Fruit fly (Drosophila melanogaster): ENCODE data around the gene CG12268.

The CG12268 gene

dm6 chr3R:23948324-23948465 lies at the start of gene CG12268:
CG12268 (minus strand) TSS chr3R:23948424.
- TF ChIP-seq Dif (GFP tag; optimal IDR thresholded peaks at IDR 0.05; ENCODE audit: partially characterized antibody) (no peak), lola (GFP tag; optimal IDR thresholded peaks at IDR 0.05) (no peak), Hr78 (GFP tag; optimal IDR thresholded peaks at IDR 0.05) (no peak), N (GFP tag; optimal IDR thresholded peaks at IDR 0.05) (no peak), sv (GFP tag; optimal IDR thresholded peaks at IDR 0.05) (no peak), HLH106 (tag; optimal IDR thresholded peaks at IDR 0.05) (no peak), Sp1 (GFP tag; optimal IDR thresholded peaks at IDR 0.05) (no peak), CG32264 (GFP tag; optimal IDR thresholded peaks at IDR 0.05) (no peak), Rel (GFP tag; optimal IDR thresholded peaks at IDR 0.05) (no peak), Rel (tag; optimal IDR thresholded peaks at IDR 0.05) (no peak), ey (GFP tag; optimal IDR thresholded peaks at IDR 0.05) (no peak), Jra (GFP tag; optimal IDR thresholded peaks at IDR 0.05) (no peak), usp (GFP tag; optimal IDR thresholded peaks at IDR 0.05) (no peak), OdsH (GFP tag; optimal IDR thresholded peaks at IDR 0.05) (no peak), pan (optimal IDR thresholded peaks at IDR 0.05) (no peak)

dm6 chr3R:23996224-23996623 lies 48.0 kb upstream of the CG12268 start, which contains the start of gene LSm3:
LSm3 (plus strand) TSS chr3R:23996262.
- TF ChIP-seq brk (GFP tag; optimal IDR thresholded peaks at IDR 0.05) (no peak), woc (GFP tag; optimal IDR thresholded peaks at IDR 0.05) (no peak), CG9705 (GFP tag; optimal IDR thresholded peaks at IDR 0.05) (no peak), h (GFP tag; optimal IDR thresholded peaks at IDR 0.05) (no peak), Dif (GFP tag; optimal IDR thresholded peaks at IDR 0.05; ENCODE audit: partially characterized antibody) (no peak), sage (GFP tag; optimal IDR thresholded peaks at IDR 0.05) (no peak), foxo (GFP tag; optimal IDR thresholded peaks at IDR 0.05) (peak in 1 of 2 experiments; percentile 7), Hnf4 (GFP tag; optimal IDR thresholded peaks at IDR 0.05) (peak; percentile 21), Dfd (GFP tag; optimal IDR thresholded peaks at IDR 0.05) (no peak), Sp1 (GFP tag; optimal IDR thresholded peaks at IDR 0.05) (no peak), Rel (GFP tag; optimal IDR thresholded peaks at IDR 0.05) (no peak), Rel (tag; optimal IDR thresholded peaks at IDR 0.05) (peak; percentile 100), Hr83 (GFP tag; optimal IDR thresholded peaks at IDR 0.05; ENCODE audit: poor library complexity, severe bottlenecking) (peak; percentile 6), Myc (optimal IDR thresholded peaks at IDR 0.05) (peak; percentile 14), Abd-B (GFP tag; optimal IDR thresholded peaks at IDR 0.05) (no peak)

- TF ChIP-seq br (GFP tag; optimal IDR thresholded peaks at IDR 0.05) (no peak), Hr83 (GFP tag; optimal IDR thresholded peaks at IDR 0.05; ENCODE audit: poor library complexity, severe bottlenecking) (peak; percentile 35), Rel (GFP tag; optimal IDR thresholded peaks at IDR 0.05) (no peak), Rel (tag; optimal IDR thresholded peaks at IDR 0.05) (peak; percentile 15), Sp1 (GFP tag; optimal IDR thresholded peaks at IDR 0.05) (no peak), Hnf4 (GFP tag; optimal IDR thresholded peaks at IDR 0.05) (peak; percentile 21)
Observed at dm6 chr3R:23995460-23995859, 47.2 kb upstream of the CG12268 start, which contains the start of gene CG33108. CG33108 (plus strand) TSS chr3R:23995659.

dm6 chr3R:23994578-23994977 lies 46.4 kb upstream of the CG12268 start:
- TF ChIP-seq dl (GFP tag; optimal IDR thresholded peaks at IDR 0.05; ENCODE audit: insufficient read depth in 1 of 2, partially characterized antibody in 2 of 2) (no peak), Hr78 (GFP tag; optimal IDR thresholded peaks at IDR 0.05) (no peak), ey (GFP tag; optimal IDR thresholded peaks at IDR 0.05) (no peak), h (GFP tag; optimal IDR thresholded peaks at IDR 0.05) (no peak), Sp1 (GFP tag; optimal IDR thresholded peaks at IDR 0.05) (no peak)

dm6 chr3R:23992823-23993797 lies 44.9 kb upstream of the CG12268 start, which contains the start of the genes Epp and Rab7:
Epp (minus strand) TSS chr3R:23992916.
Rab7 (plus strand) TSS chr3R:23993008.
- TF ChIP-seq sv (GFP tag; optimal IDR thresholded peaks at IDR 0.05) (no peak), Myc (optimal IDR thresholded peaks at IDR 0.05) (no peak), CG32264 (GFP tag; optimal IDR thresholded peaks at IDR 0.05) (no peak), br (GFP tag; optimal IDR thresholded peaks at IDR 0.05) (peak; percentile 69), jim (GFP tag; optimal IDR thresholded peaks at IDR 0.05) (peak; percentile 9), Hr83 (GFP tag; optimal IDR thresholded peaks at IDR 0.05; ENCODE audit: poor library complexity, severe bottlenecking) (peak; percentile 88), dl (GFP tag; optimal IDR thresholded peaks at IDR 0.05; ENCODE audit: insufficient read depth in 1 of 2, partially characterized antibody in 2 of 2) (no peak), sage (GFP tag; optimal IDR thresholded peaks at IDR 0.05) (no peak), foxo (GFP tag; optimal IDR thresholded peaks at IDR 0.05) (peak in 1 of 2 experiments; percentile 66), rgr (GFP tag; optimal IDR thresholded peaks at IDR 0.05) (peak; percentile 71), OdsH (GFP tag; optimal IDR thresholded peaks at IDR 0.05) (peak; percentile 45), brk (GFP tag; optimal IDR thresholded peaks at IDR 0.05) (no peak), Dif (GFP tag; optimal IDR thresholded peaks at IDR 0.05; ENCODE audit: partially characterized antibody) (no peak), Vsx2 (GFP tag; optimal IDR thresholded peaks at IDR 0.05; ENCODE audit: partially characterized antibody) (peak; percentile 99), dsf (GFP tag; optimal IDR thresholded peaks at IDR 0.05; ENCODE audit: borderline replicate concordance) (peak; percentile 52), Jra (GFP tag; optimal IDR thresholded peaks at IDR 0.05) (peak; percentile 51), N (GFP tag; optimal IDR thresholded peaks at IDR 0.05) (no peak), lola (GFP tag; optimal IDR thresholded peaks at IDR 0.05) (no peak), Hnf4 (GFP tag; optimal IDR thresholded peaks at IDR 0.05) (peak; percentile 83), h (GFP tag; optimal IDR thresholded peaks at IDR 0.05) (peak; percentile 67), pan (optimal IDR thresholded peaks at IDR 0.05) (no peak), fru (GFP tag; optimal IDR thresholded peaks at IDR 0.05) (peak; percentile 55), Rel (GFP tag; optimal IDR thresholded peaks at IDR 0.05) (no peak), Rel (tag; optimal IDR thresholded peaks at IDR 0.05) (peak; percentile 67), CG9705 (GFP tag; optimal IDR thresholded peaks at IDR 0.05) (no peak), woc (GFP tag; optimal IDR thresholded peaks at IDR 0.05) (no peak), ey (GFP tag; optimal IDR thresholded peaks at IDR 0.05) (peak; percentile 35), Abd-B (GFP tag; optimal IDR thresholded peaks at IDR 0.05) (no peak), Hr78 (GFP tag; optimal IDR thresholded peaks at IDR 0.05) (no peak), Sp1 (GFP tag; optimal IDR thresholded peaks at IDR 0.05) (peak; percentile 56), tai (GFP tag; optimal IDR thresholded peaks at IDR 0.05) (no peak), dmrt93B (GFP tag; optimal IDR thresholded peaks at IDR 0.05) (no peak)
